Fruit fly (Drosophila melanogaster) S2 (cell line): ENCODE measurements around the gene CG5196.

Experiments
- CG8478 ChIP-seq: fragments of >200 bp; optimal IDR thresholded peaks from 2 replicates; lab custom pipeline; 2018
- CTCF ChIP-seq, 2 experiments: fragments of >200 bp; optimal IDR thresholded peaks; 2 replicates each; lab custom pipeline; 2018

CG5196 gene

dm6 chr3R:12408160-12408559 lies at the start of gene CG5196:
Gene CG5196, plus strand, starts transcription at chr3R:12408316.
- TF ChIP-seq CTCF (optimal IDR thresholded peaks at IDR 0.05; lab: Kevin White, UChicago) (peak in 1 of 2 experiments; percentile 1), CG8478 (no peak)

dm6 chr3R:12359837-12360236 lies 48.3 kb upstream of the CG5196 start, which contains the start of gene CG4115:
Gene CG4115, plus strand, starts transcription at chr3R:12360008.
- TF ChIP-seq CTCF (optimal IDR thresholded peaks at IDR 0.05; lab: Kevin White, UChicago) (no peak), CG8478 (no peak)

dm6 chr3R:12361962-12362497 lies 46.1 kb upstream of the CG5196 start:
- TF ChIP-seq CTCF (optimal IDR thresholded peaks at IDR 0.05; lab: Kevin White, UChicago) = no peak
- no peak for TF ChIP-seq CG8478

DNA sequence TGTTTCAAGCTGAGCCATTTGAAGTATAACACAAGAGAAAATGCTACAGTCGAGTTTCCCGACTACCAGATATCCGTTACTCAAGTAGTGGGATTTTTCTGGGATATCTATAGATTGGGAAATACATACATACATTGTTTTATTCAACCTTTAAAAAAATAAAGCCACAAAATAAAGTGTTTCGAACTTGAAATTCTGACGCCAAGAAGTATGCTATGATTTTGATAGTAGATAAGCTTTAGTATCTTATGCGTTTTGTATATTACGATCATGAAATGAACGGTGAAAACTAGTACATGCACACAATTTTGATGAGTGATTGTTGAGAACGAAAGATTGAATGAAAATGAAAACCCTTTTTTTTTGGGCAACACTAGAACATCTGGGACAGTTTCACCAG lies 44.6 kb upstream of the CG5196 start:
- TF ChIP-seq CTCF (optimal IDR thresholded peaks at IDR 0.05; lab: Kevin White, UChicago) (no peak), CG8478 (no peak)

DNA sequence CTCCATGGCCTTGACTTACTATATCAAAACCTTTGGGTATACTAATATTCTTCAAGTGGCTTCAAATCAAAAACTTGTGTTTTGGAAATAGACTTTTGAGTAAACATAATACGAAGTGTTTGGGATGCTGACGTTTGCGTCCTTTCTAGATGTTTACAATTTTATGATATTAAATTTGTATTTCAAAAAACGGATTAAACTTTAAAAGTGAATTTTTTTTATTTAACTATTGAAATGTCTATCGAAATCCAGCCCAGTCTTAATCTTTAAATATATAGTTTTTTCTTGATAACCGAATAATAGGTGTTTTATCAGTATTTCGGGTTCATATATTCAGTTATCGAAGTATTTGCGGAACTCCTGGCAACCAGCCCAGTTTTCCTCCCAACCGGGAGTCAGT lies 43.5 kb upstream of the CG5196 start, which contains the start of gene Tim17a1:
Gene Tim17a1, minus strand, starts transcription at position 101 of the 400 bp plus-strand sequence.
- TF ChIP-seq CG8478 (no peak), CTCF (optimal IDR thresholded peaks at IDR 0.05; lab: Kevin White, UChicago) (no peak)

- no peak for TF ChIP-seq CG8478
- TF ChIP-seq CTCF (optimal IDR thresholded peaks at IDR 0.05; lab: Kevin White, UChicago) = no peak
Measured at dm6 chr3R:12365264-12365840, 42.8 kb upstream of the CG5196 start, which contains the start of gene GstD10. Gene GstD10, minus strand, starts transcription at chr3R:12365735.

DNA sequence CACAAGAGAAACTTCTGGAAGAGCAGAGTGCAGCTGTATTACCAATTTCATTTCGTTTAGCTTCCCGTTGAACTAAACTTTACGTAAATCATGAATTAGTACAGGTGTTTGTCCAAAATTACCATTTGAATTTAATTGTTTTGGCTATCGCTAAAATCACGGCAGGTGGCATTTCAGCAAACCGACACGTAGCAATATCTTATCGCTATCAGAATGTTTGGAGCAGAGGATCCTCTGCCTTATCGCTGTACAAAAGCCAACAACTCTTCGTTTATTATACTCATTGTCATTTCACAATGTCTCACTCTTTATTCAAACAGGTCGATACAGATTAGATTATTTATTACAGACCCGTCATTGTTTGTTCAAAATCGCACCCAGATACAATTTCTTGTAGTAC lies 42.2 kb upstream of the CG5196 start:
- TF ChIP-seq CG8478 (no peak), CTCF (optimal IDR thresholded peaks at IDR 0.05; lab: Kevin White, UChicago) (no peak)

DNA sequence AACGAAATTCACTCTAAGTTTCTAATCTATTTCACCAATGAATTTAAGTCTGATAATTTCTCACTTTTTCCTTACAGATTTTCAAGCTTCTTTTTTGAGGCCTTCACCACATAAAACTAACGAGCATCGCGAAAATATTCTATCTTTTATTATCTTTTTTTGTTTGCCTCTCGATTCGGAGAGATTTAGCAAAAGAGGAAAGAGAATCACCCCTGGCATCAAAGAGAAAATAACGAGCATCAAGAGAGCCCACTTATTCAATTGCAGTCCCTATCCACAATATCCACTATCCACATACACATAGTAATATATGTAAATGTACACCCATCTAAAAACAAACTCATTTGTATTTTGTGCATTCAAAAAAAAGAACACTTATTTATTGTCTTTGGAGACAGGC lies 40.7 kb upstream of the CG5196 start, which contains the start of gene GstD9:
Gene GstD9, minus strand, starts transcription at position 101 of the 400 bp plus-strand sequence.
- no peak for TF ChIP-seq CG8478
- no peak for TF ChIP-seq CTCF (optimal IDR thresholded peaks at IDR 0.05; lab: Kevin White, UChicago)

DNA sequence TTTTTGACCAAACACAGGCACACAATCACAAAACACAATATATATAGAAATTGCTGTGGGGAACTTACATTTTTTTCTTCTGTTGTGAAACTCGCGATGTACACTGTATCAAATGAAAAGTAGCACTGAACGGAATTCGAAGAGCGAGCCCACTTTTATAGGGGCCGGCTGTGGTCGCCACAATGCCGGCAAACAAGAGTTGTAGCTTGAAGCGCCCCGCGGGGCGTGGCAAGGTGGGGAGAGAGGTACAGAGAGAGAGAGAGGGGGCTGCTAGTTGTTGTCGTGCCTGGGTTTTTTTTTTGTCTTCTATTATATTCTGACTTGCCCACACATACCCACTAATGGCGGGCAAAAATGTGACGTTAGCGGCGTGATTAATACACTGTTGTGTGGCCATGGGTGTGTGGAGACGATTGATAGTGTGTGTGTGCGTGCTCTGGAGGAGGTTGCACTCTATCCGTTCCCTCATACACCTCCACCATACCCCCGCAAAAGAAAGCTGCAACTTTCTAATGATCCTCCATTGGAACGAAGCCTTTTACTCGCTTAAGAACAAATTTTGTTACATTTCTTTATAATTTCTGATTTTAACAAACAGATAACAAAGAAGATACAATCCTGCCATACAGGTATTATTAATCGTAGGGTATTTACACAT lies 38.9 kb upstream of the CG5196 start, which contains the start of gene GstD1:
Gene GstD1, minus strand, starts transcription at position 134 of the 658 bp plus-strand sequence.
- TF ChIP-seq CG8478 (no peak), CTCF (optimal IDR thresholded peaks at IDR 0.05; lab: Kevin White, UChicago) (no peak)

DNA sequence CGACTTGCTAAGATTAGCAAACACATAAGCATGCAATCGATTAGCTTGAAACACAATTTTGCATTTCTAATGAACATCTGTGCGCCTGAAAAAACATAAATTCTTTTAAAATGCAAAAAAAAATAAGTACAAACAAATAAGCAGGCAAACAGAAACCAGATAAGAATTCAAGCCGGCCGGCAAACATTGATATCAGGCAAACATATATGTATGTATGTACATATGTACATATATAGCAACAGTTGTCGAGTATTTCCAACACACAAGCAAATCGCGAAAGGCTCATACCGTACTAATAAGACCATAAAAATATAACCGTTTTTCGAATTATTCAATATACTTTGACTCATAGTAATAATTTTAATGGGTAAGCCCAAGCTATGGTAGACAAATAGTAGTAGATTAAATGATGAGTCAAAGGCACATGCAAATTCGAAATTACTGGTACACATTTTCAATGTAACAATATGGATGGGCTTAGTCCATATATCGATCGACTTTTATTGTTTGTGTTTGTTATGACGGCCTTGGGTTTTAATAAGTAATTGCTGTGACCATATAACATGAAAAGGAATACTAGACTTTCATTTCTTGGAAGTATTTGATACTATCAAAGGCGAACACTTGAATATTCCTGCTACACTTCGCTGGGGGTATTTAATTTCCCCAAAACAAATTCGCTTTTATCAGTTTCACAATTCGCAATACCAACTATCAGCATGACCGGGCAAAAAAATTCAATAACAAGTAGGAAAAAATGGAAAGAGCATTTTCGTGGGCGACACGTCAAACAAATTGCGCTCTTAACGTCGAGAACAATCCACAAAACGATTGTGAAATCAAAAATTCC lies 38.1 kb upstream of the CG5196 start:
- no peak for TF ChIP-seq CTCF (optimal IDR thresholded peaks at IDR 0.05; lab: Kevin White, UChicago)
- TF ChIP-seq CG8478 = no peak

- no peak for TF ChIP-seq CG8478
Measured at dm6 chr3R:12370643-12370995, 37.5 kb upstream of the CG5196 start.

- no peak for TF ChIP-seq CTCF (optimal IDR thresholded peaks at IDR 0.05; lab: Kevin White, UChicago)
- no peak for TF ChIP-seq CG8478
Measured at dm6 chr3R:12371671-12372070, 36.4 kb upstream of the CG5196 start, which contains the start of gene GstD2. Gene GstD2, plus strand, starts transcription at chr3R:12371971.

dm6 chr3R:12372800-12373199 lies 35.3 kb upstream of the CG5196 start, which contains the start of gene GstD3:
Gene GstD3, plus strand, starts transcription at chr3R:12373068.
- no peak for TF ChIP-seq CTCF (optimal IDR thresholded peaks at IDR 0.05; lab: Kevin White, UChicago)
- TF ChIP-seq CG8478 = no peak

- TF ChIP-seq CTCF (optimal IDR thresholded peaks at IDR 0.05; lab: Kevin White, UChicago) = no peak
- TF ChIP-seq CG8478 = no peak
Measured at dm6 chr3R:12373800-12374199, 34.3 kb upstream of the CG5196 start, which contains the start of gene GstD4. Gene GstD4, plus strand, starts transcription at chr3R:12374100.

DNA sequence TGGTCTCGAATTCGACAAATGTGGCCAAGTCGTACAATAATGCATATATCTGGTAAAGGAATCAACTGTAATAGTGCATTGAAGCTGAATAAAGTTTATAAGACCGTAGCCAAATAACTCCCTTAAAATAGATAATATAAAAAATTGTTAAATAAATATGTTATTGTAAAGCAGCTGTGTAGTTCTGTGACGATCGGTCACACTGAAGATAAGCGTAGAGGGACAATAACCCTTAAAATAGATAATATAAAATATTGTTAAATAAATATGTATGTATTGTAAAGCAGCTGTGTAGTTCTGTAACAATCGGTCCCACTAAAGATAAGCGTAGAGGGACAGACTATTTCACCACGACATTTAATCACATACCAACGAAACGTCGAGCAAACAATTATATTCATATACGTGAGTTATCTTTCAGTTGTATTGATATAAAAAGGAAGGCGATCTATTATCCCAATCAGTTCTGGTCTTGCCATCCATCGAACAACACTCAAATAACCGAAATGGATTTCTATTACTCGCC lies 32.8 kb upstream of the CG5196 start, which contains the start of gene GstD5:
Gene GstD5, plus strand, starts transcription at position 476 of the 526 bp plus-strand sequence.
- TF ChIP-seq CG8478 (no peak), CTCF (optimal IDR thresholded peaks at IDR 0.05; lab: Kevin White, UChicago) (no peak)
